Fruit fly (Drosophila melanogaster) Kc167 (cell line): ENCODE results near the gene dor.

Experiments
- Sin3A ChIP-seq: fragments of >200 bp; optimal IDR thresholded peaks from 2 replicates; lab custom pipeline; 2018; ENCODE audit warnings: missing external identifiers
- h ChIP-seq: fragments of >200 bp; optimal IDR thresholded peaks from 3 replicates; lab custom pipeline; 2018; ENCODE audit warnings: missing external identifiers
- insv ChIP-seq: fragments of >200 bp; optimal IDR thresholded peaks from 3 replicates; lab custom pipeline; 2018; ENCODE audit warnings: missing external identifiers
- psq ChIP-seq: fragments of >200 bp; optimal IDR thresholded peaks from 2 replicates; lab custom pipeline; 2017; ENCODE audit warnings: missing external identifiers
- ttk ChIP-seq: sonication (Bioruptor generic); optimal IDR thresholded peaks from 2 replicates; lab custom pipeline; 2017; ENCODE audit warnings: missing external identifiers

dm6 chrX:1623163-1623562 is 41.7 kb upstream of the dor start:
- TF ChIP-seq insv (lab: Kevin White, UChicago), result no peak
- TF ChIP-seq psq (lab: Kevin White, UChicago), result no peak
- no peak for TF ChIP-seq ttk (lab: Kevin White, UChicago)
- TF ChIP-seq Sin3A (lab: Kevin White, UChicago), result no peak
- TF ChIP-seq h (lab: Kevin White, UChicago), result no peak
